Fruit fly (Drosophila melanogaster) S2 (cell line): Measurements from ENCODE around the gene CSN1b.

Source experiments
- CG8478 ChIP-seq: fragments of >200 bp; optimal IDR thresholded peaks from 2 replicates; lab custom pipeline; 2018
- CTCF ChIP-seq, 2 experiments: fragments of >200 bp; optimal IDR thresholded peaks; 2 replicates each; lab custom pipeline; 2018

dm6 chr3L:18870027-18870426, 34.7 kb downstream of the CSN1b start, which contains the start of gene Blos3:
- TF ChIP-seq CG8478 (lab: Kevin White, UChicago), result no peak
- no peak for TF ChIP-seq CTCF (optimal IDR thresholded peaks at IDR 0.05; lab: Kevin White, UChicago)
